Worm (Caenorhabditis elegans) whole organism, L2 larva: ENCODE measurements around the gene F53A3.7.

Source experiments
- C34F6.9 ChIP-seq: fragments of 150-350 bp; optimal IDR thresholded peaks from 2 replicates; lab custom pipeline; 2014; ENCODE audit warnings: missing biosample characterization, missing genetic modification characterization
- F13H6.1 ChIP-seq: sonication (generic microtip); optimal IDR thresholded peaks from 2 replicates; lab custom pipeline; 2016; ENCODE audit warnings: missing genetic modification characterization, missing compliant biosample characterization
- R02D3.7 ChIP-seq: fragments of 150-350 bp; optimal IDR thresholded peaks from 2 replicates; lab custom pipeline; 2014; ENCODE audit warnings: missing biosample characterization, missing genetic modification characterization
- Y55F3AM.14 ChIP-seq: fragments of 200-800 bp; sonication (Bioruptor generic); optimal IDR thresholded peaks from 2 replicates; lab custom pipeline; 2018; ENCODE audit warnings: mild to moderate bottlenecking, missing genetic modification characterization, missing compliant biosample characterization
- ZK546.5 ChIP-seq: sonication (generic microtip); optimal IDR thresholded peaks from 2 replicates; lab custom pipeline; 2017; ENCODE audit warnings: missing biosample characterization, missing genetic modification characterization
- aly-2 ChIP-seq: fragments of 150-350 bp; optimal IDR thresholded peaks from 2 replicates; lab custom pipeline; 2014; ENCODE audit warnings: missing biosample characterization, missing genetic modification characterization
- ama-1 ChIP-seq: fragments of 150-350 bp; optimal IDR thresholded peaks from 2 replicates; lab custom pipeline; 2018; ENCODE audit warnings: inconsistent platforms
- blmp-1 ChIP-seq: sonication (generic microtip); optimal IDR thresholded peaks from 2 replicates; lab custom pipeline; 2017; ENCODE audit warnings: missing genetic modification characterization, mild to moderate bottlenecking, missing compliant biosample characterization, antibody characterized with exemption, moderate library complexity; ENCODE audit not compliant: insufficient read depth
- ceh-82 ChIP-seq: fragments of 150-350 bp; optimal IDR thresholded peaks from 2 replicates; lab custom pipeline; 2014; ENCODE audit warnings: missing biosample characterization, missing genetic modification characterization
- crh-2 ChIP-seq: sonication (generic microtip); optimal IDR thresholded peaks from 2 replicates; lab custom pipeline; 2017; ENCODE audit warnings: missing biosample characterization, missing genetic modification characterization
- dmd-4 ChIP-seq: sonication (generic microtip); optimal IDR thresholded peaks from 2 replicates; lab custom pipeline; 2017; ENCODE audit warnings: missing biosample characterization, missing genetic modification characterization
- egl-27 ChIP-seq: sonication (generic microtip); optimal IDR thresholded peaks from 3 replicates; lab custom pipeline; 2017; ENCODE audit warnings: missing biosample characterization, missing genetic modification reagents, missing genetic modification characterization
- fos-1 ChIP-seq: fragments of 150-350 bp; optimal IDR thresholded peaks from 2 replicates; lab custom pipeline; 2014; ENCODE audit warnings: missing biosample characterization, missing genetic modification characterization
- gmeb-1 ChIP-seq: fragments of 150-350 bp; optimal IDR thresholded peaks from 2 replicates; lab custom pipeline; 2014; ENCODE audit warnings: missing biosample characterization, missing genetic modification characterization
- lin-11 ChIP-seq: fragments of 150-350 bp; sonication (generic microtip); optimal IDR thresholded peaks from 2 replicates; lab custom pipeline; 2014; ENCODE audit warnings: missing biosample characterization, missing genetic modification characterization, inconsistent platforms, mixed read lengths
- lin-13 ChIP-seq: fragments of 150-350 bp; optimal IDR thresholded peaks from 2 replicates; lab custom pipeline; 2014; ENCODE audit warnings: missing biosample characterization, missing genetic modification reagents, missing genetic modification characterization
- lin-39 ChIP-seq: fragments of 150-350 bp; optimal IDR thresholded peaks from 2 replicates; lab custom pipeline; 2014; ENCODE audit warnings: missing biosample characterization, missing genetic modification reagents, missing genetic modification characterization
- lsy-2 ChIP-seq, 2 experiments: fragments of 150-350 bp in 1 of 2; sonication (generic microtip) in 1 of 2; optimal IDR thresholded peaks; 2 replicates each; lab custom pipeline; 2014 to 2017; ENCODE audit warnings: missing biosample characterization in 2 of 2, missing genetic modification characterization in 2 of 2
- mdl-1 ChIP-seq, 2 experiments: fragments of 150-350 bp in 1 of 2; sonication (generic microtip) in 1 of 2; optimal IDR thresholded peaks; 2 replicates each; lab custom pipeline; 2017; ENCODE audit warnings: missing biosample characterization in 2 of 2, missing genetic modification characterization in 2 of 2
- nhr-10 ChIP-seq: sonication (generic microtip); optimal IDR thresholded peaks from 2 replicates; lab custom pipeline; 2017; ENCODE audit warnings: missing biosample characterization, missing genetic modification characterization
- nhr-21 ChIP-seq: fragments of 150-350 bp; optimal IDR thresholded peaks from 2 replicates; lab custom pipeline; 2014; ENCODE audit warnings: missing biosample characterization, missing genetic modification characterization
- nhr-25 ChIP-seq: fragments of 150-350 bp; sonication (generic microtip); optimal IDR thresholded peaks from 3 replicates; lab custom pipeline; 2014; ENCODE audit warnings: missing biosample characterization, missing genetic modification characterization
- nhr-6 ChIP-seq: fragments of 150-350 bp; optimal IDR thresholded peaks from 2 replicates; lab custom pipeline; 2014; ENCODE audit warnings: missing biosample characterization, missing genetic modification characterization
- sem-4 ChIP-seq: fragments of 150-350 bp; optimal IDR thresholded peaks from 2 replicates; lab custom pipeline; 2014; ENCODE audit warnings: missing biosample characterization, missing genetic modification reagents, missing genetic modification characterization
- skn-1 ChIP-seq: sonication (generic microtip); optimal IDR thresholded peaks from 2 replicates; lab custom pipeline; 2017; ENCODE audit warnings: missing biosample characterization, missing genetic modification characterization
- sma-9 ChIP-seq, 2 experiments: fragments of 150-350 bp in 1 of 2; sonication (generic microtip) in 1 of 2; optimal IDR thresholded peaks; 2 replicates each; lab custom pipeline; 2014 to 2016; ENCODE audit warnings: missing genetic modification characterization in 2 of 2, mild to moderate bottlenecking in 1 of 2, missing biosample characterization in 1 of 2, missing compliant biosample characterization in 1 of 2, missing genetic modification reagents in 1 of 2, moderate library complexity in 1 of 2
- snpc-4 ChIP-seq: fragments of 150-350 bp; optimal IDR thresholded peaks from 2 replicates; lab custom pipeline; 2014; ENCODE audit warnings: missing biosample characterization, missing genetic modification characterization
- unc-39 ChIP-seq: fragments of 150-350 bp; optimal IDR thresholded peaks from 2 replicates; lab custom pipeline; 2014; ENCODE audit warnings: missing biosample characterization, missing genetic modification characterization
- unc-55 ChIP-seq: fragments of 150-350 bp; sonication (generic microtip); optimal IDR thresholded peaks from 3 replicates; lab custom pipeline; 2014; ENCODE audit warnings: missing biosample characterization, missing genetic modification reagents, missing genetic modification characterization
- ztf-11 ChIP-seq: sonication (generic microtip); optimal IDR thresholded peaks from 2 replicates; lab custom pipeline; 2017; ENCODE audit warnings: missing biosample characterization, missing genetic modification characterization
- ztf-4 ChIP-seq: fragments of 150-350 bp; optimal IDR thresholded peaks from 2 replicates; lab custom pipeline; 2014; ENCODE audit warnings: missing biosample characterization, missing genetic modification characterization

The F53A3.7 gene

DNA sequence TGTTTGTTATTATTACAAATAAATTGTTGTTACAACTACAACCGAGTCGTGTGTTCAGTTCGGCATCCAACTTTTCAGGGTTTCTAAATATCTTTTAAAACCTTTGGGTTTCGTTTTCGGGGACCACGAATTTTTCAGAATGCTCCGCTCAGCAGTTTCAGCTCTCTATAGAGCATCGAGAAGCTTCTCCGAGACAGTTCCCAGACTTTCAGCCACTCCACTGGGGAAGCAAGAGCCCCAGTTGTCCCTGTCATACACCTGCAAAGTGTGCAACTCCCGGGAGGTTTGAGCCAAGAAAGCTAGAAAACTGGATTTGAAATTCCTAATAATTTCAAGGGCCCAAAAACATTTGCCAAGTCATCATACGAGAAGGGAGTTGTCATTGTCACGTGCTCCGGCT is at the start of gene F53A3.7:
F53A3.7 (plus strand) TSS at position 139 of the 400 bp plus-strand sequence.
- TF ChIP-seq unc-55 = no peak
- peak; percentile 23 to 31 for TF ChIP-seq lsy-2 (tag; optimal IDR thresholded peaks at IDR 0.05; lab: Kevin White, UChicago)
- TF ChIP-seq sem-4 (tag; lab: Kevin White, UChicago) = peak; percentile 13
- TF ChIP-seq nhr-10 (tag; lab: Kevin White, UChicago) = no peak
- TF ChIP-seq ama-1 (lab: Kevin White, UChicago) = peak; percentile 15
- TF ChIP-seq, all 48 proteins: peak for 3

- TF ChIP-seq unc-39 (tag; lab: Kevin White, UChicago) (no peak), ZK546.5 (tag; lab: Kevin White, UChicago) (no peak), lin-11 (tag; lab: Kevin White, UChicago) (no peak), crh-2 (tag; lab: Kevin White, UChicago) (no peak), aly-2 (no peak), ama-1 (lab: Kevin White, UChicago) (no peak), mdl-1 (tag; optimal IDR thresholded peaks at IDR 0.05; lab: Kevin White, UChicago) (no peak), gmeb-1 (tag; lab: Kevin White, UChicago) (no peak), Y55F3AM.14 (GFP tag; lab: Kevin White, UChicago) (no peak), F13H6.1 (tag; lab: Kevin White, UChicago) (no peak), ceh-82 (no peak)
These were observed 47.4 kb upstream of the F53A3.7 start for ce11 chrIII:1903966-1904365.

- TF ChIP-seq snpc-4 = no peak
- TF ChIP-seq Y55F3AM.14 (GFP tag; lab: Kevin White, UChicago) = no peak
- TF ChIP-seq nhr-21 (tag; lab: Kevin White, UChicago) = no peak
- TF ChIP-seq sma-9 (GFP tag; optimal IDR thresholded peaks at IDR 0.05; lab: Kevin White, UChicago) = no peak
- no peak for TF ChIP-seq sma-9 (tag; optimal IDR thresholded peaks at IDR 0.05; lab: Kevin White, UChicago)
- no peak for TF ChIP-seq ztf-4
- peak; percentile 91 for TF ChIP-seq unc-55
- TF ChIP-seq crh-2 (tag; lab: Kevin White, UChicago) = peak; percentile 37
- peak; percentile 74 for TF ChIP-seq C34F6.9 (tag; lab: Kevin White, UChicago)
- TF ChIP-seq F13H6.1 (tag; lab: Kevin White, UChicago) = peak; percentile 43
- TF ChIP-seq lin-13 (GFP tag; lab: Kevin White, UChicago) = peak; percentile 71
- TF ChIP-seq R02D3.7 (tag; lab: Kevin White, UChicago) = no peak
- peak; percentile 32 for TF ChIP-seq sem-4 (tag; lab: Kevin White, UChicago)
- TF ChIP-seq nhr-25 (tag; lab: Kevin White, UChicago) = peak; percentile 18
- peak; percentile 70 for TF ChIP-seq gmeb-1 (tag; lab: Kevin White, UChicago)
- TF ChIP-seq fos-1 (tag; lab: Kevin White, UChicago) = peak; percentile 5
- TF ChIP-seq lsy-2 (tag; optimal IDR thresholded peaks at IDR 0.05; lab: Kevin White, UChicago) = peak in 1 of 2 experiments; percentile 86
These were observed 45.7 kb upstream of the F53A3.7 start, which contains the start of the genes B0524.6 and pqn-41 for ce11 chrIII:1905589-1905988. Gene B0524.6, minus strand, starts transcription at chrIII:1905640. Gene pqn-41, plus strand, starts transcription at chrIII:1905958.

DNA sequence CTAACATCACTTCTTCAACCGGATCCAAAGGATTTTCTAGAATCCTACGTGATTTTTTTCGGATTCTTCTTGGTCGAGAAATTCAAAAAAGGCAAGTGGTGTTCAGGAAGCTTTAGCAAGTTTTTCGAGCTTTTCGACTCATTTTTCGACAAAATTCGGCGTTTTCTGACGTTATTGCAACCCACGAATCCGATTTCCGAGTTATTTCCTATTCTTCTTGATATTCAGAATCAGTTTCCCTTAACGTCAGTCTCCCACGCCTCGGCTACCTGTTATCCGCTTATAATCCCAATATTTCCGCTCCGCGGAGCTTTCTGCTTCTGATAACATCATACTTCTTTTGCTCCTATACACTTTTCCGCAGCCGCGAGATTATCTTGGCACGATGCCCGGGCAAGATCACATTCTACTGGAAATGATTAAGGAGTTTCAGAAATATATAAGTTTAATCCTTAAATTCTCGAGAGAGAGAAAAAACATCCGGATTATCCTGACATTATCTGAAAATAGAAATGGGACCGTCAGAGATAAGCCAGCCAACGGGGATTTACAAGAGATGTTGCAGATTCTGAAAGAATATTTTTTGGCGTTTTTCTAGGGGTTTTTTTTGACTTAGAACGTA is 32.9 kb upstream of the F53A3.7 start:
- TF ChIP-seq C34F6.9 (tag; lab: Kevin White, UChicago) = no peak
- no peak for TF ChIP-seq lin-11 (tag; lab: Kevin White, UChicago)
- TF ChIP-seq sem-4 (tag; lab: Kevin White, UChicago) = no peak
- no peak for TF ChIP-seq nhr-6 (tag; lab: Kevin White, UChicago)
- no peak for TF ChIP-seq skn-1
- TF ChIP-seq egl-27 (tag; lab: Kevin White, UChicago) = no peak
- TF ChIP-seq dmd-4 (tag; lab: Kevin White, UChicago) = no peak
- no peak for TF ChIP-seq unc-39 (tag; lab: Kevin White, UChicago)
- TF ChIP-seq blmp-1 (tag; lab: Kevin White, UChicago) = no peak
- no peak for TF ChIP-seq ZK546.5 (tag; lab: Kevin White, UChicago)
- TF ChIP-seq fos-1 (tag; lab: Kevin White, UChicago) = no peak
- TF ChIP-seq F13H6.1 (tag; lab: Kevin White, UChicago) = no peak
- TF ChIP-seq ama-1 (lab: Kevin White, UChicago) = no peak
- no peak for TF ChIP-seq lin-39 (tag; lab: Kevin White, UChicago)
- TF ChIP-seq ceh-82 = no peak
- TF ChIP-seq mdl-1 (tag; optimal IDR thresholded peaks at IDR 0.05; lab: Kevin White, UChicago) = no peak
- TF ChIP-seq snpc-4 = no peak
- TF ChIP-seq ztf-11 (tag; lab: Kevin White, UChicago) = no peak
